Worm (Caenorhabditis elegans): ENCODE data around the gene egl-6.

The egl-6 gene

ce11 chrX:5941325-5941724 is 10.4 kb downstream of the egl-6 start:
- no peak for TF ChIP-seq ztf-6 (GFP tag; IDR thresholded peaks at IDR 0.05)
- TF ChIP-seq Y95B8A.8 (GFP tag; IDR thresholded peaks at IDR 0.05), result no peak
- peak; percentile 4 for TF ChIP-seq nhr-80 (tag; optimal IDR thresholded peaks at IDR 0.05)
- no peak for TF ChIP-seq aptf-2 (GFP tag; conservative IDR thresholded peaks at IDR 0.05)
- no peak for TF ChIP-seq K11D2.4 (GFP tag; IDR thresholded peaks at IDR 0.05)
- no peak for TF ChIP-seq lin-54 (GFP tag; optimal IDR thresholded peaks at IDR 0.05)

ce11 chrX:5942171-5942570 is 11.2 kb downstream of the egl-6 start:
- TF ChIP-seq cebp-1 (GFP tag; IDR thresholded peaks at IDR 0.05) (0 out of 2 replicates have a peak, but pooled peaks have one; percentile 25), cebp-1 (tag; optimal IDR thresholded peaks at IDR 0.05) (peak; percentile 40), somi-1 (GFP tag; optimal IDR thresholded peaks at IDR 0.05) (peak; percentile 53), F55B11.4 (tag; optimal IDR thresholded peaks at IDR 0.05; ENCODE audit: borderline replicate concordance, insufficient read depth) (no peak), madf-10 (tag; optimal IDR thresholded peaks at IDR 0.05) (no peak), K12H6.12 (tag; optimal IDR thresholded peaks at IDR 0.05) (peak; percentile 11), dox-1 (GFP tag; IDR thresholded peaks at IDR 0.05) (0 out of 2 replicates have a peak, but pooled peaks have one; percentile 8), attf-5 (GFP tag; optimal IDR thresholded peaks at IDR 0.05) (peak; percentile 8), hmg-1.2 (GFP tag; IDR thresholded peaks at IDR 0.05) (peak; percentile 21; the same call in 1 of the 2 replicates), lag-1 (GFP tag; IDR thresholded peaks at IDR 0.05) (no peak), ztf-26 (tag; optimal IDR thresholded peaks at IDR 0.05) (peak; percentile 8)

- no peak for TF ChIP-seq hrde-1 (tag; optimal IDR thresholded peaks at IDR 0.05; ENCODE audit: borderline replicate concordance)
- 0 out of 2 replicates have a peak, but pooled peaks have one; percentile 40 for TF ChIP-seq dox-1 (GFP tag; IDR thresholded peaks at IDR 0.05)
These were observed 13.0 kb downstream of the egl-6 start for ce11 chrX:5943908-5944307.

ce11 chrX:5944488-5944887 is 13.6 kb downstream of the egl-6 start, which contains the start of gene acs-17:
acs-17 (minus strand) TSS chrX:5944510.
- TF ChIP-seq ceh-100 (GFP tag; IDR thresholded peaks at IDR 0.05) (no peak), unc-62 (GFP tag; optimal IDR thresholded peaks at IDR 0.05) (no peak), athp-1 (tag; optimal IDR thresholded peaks at IDR 0.05) (no peak)

ce11 chrX:5948769-5949168 is 17.8 kb downstream of the egl-6 start, which contains the start of gene mig-23:
mig-23 (minus strand) TSS chrX:5948869.
- TF ChIP-seq dpl-1 (GFP tag; optimal IDR thresholded peaks at IDR 0.05), result no peak
- no peak for TF ChIP-seq dpff-1 (tag; optimal IDR thresholded peaks at IDR 0.05)
- no peak for TF ChIP-seq bed-2 (GFP tag; IDR thresholded peaks at IDR 0.05)

ce11 chrX:5953174-5953573 is 22.3 kb downstream of the egl-6 start, which contains the start of the genes R07E4.5 and R07E4.3:
R07E4.5 (minus strand) TSS chrX:5953174.
R07E4.3 (plus strand) TSS chrX:5953458.
- TF ChIP-seq attf-5 (GFP tag; optimal IDR thresholded peaks at IDR 0.05) (peak; percentile 31), dpl-1 (GFP tag; optimal IDR thresholded peaks at IDR 0.05) (no peak), snpc-4 (GFP tag; optimal IDR thresholded peaks at IDR 0.05) (no peak), snpc-4 (tag; optimal IDR thresholded peaks at IDR 0.05) (no peak), F33H1.4 (GFP tag; IDR thresholded peaks at IDR 0.05) (peak; percentile 72), ZK185.1 (tag; optimal IDR thresholded peaks at IDR 0.05; ENCODE audit: poor library complexity, severe bottlenecking) (peak; percentile 26), gei-17 (GFP tag; optimal IDR thresholded peaks at IDR 0.05) (no peak), nhr-80 (tag; optimal IDR thresholded peaks at IDR 0.05) (peak; percentile 38), F23B12.7 (tag; optimal IDR thresholded peaks at IDR 0.05; ENCODE audit: insufficient read depth) (peak; percentile 1), pha-4 (tag; optimal IDR thresholded peaks at IDR 0.05) (peak; percentile 31), bed-2 (GFP tag; IDR thresholded peaks at IDR 0.05) (no peak), lin-35 (GFP tag; optimal IDR thresholded peaks at IDR 0.05) (no peak), mcd-1 (GFP tag; IDR thresholded peaks at IDR 0.05) (peak; percentile 93)

All from whole organism, young adult.